Fruit fly (Drosophila melanogaster): ENCODE data around the gene CG33229.

DNA sequence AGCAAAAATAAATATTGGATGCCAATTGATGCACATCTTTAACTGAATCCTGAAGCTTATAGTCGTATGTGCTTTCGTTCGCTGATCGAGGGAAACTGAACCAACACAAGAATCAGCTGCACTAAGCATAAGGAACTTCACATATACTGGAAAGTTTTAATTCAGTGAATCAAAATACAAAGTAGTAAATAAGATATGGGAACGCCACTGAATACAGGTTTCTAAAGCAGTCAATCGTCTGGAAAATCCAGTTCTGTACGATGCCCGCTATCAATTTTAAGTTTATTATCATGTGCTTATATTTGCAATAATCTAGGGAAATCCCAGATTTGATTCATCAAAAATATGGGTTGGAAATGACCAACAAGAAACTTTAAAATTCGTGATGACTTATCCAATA is 8.6 kb downstream of the CG33229 start, which contains the start of gene CG34454:
- TF ChIP-seq CG7101 (tag; optimal IDR thresholded peaks at IDR 0.05) (no peak), ovo (GFP tag; optimal IDR thresholded peaks at IDR 0.05) (no peak), toe (GFP tag; optimal IDR thresholded peaks at IDR 0.05) (no peak), CG12768 (GFP tag; optimal IDR thresholded peaks at IDR 0.05) (no peak), Clk (GFP tag; optimal IDR thresholded peaks at IDR 0.05) (no peak), bab1 (GFP tag; optimal IDR thresholded peaks at IDR 0.05) (no peak), kay (GFP tag; ENCODE audit: borderline replicate concordance) (no peak), tj (GFP tag; optimal IDR thresholded peaks at IDR 0.05) (no peak), CG14711 (tag; optimal IDR thresholded peaks at IDR 0.05) (no peak)

All from whole organism, adult.